Fruit fly (Drosophila melanogaster) whole organism, embryonic: ENCODE results near the gene CG7156.

Source experiments
- Atf6 ChIP-seq: fragments of 200-800 bp; sonication (Bioruptor generic); IDR thresholded peaks from 2 replicates; pipeline ENCODE4 v1.3.6; 2022; ENCODE audit warnings: missing biosample characterization, missing genetic modification characterization
- CG10431 ChIP-seq: fragments of 200-800 bp; sonication (Bioruptor generic); optimal IDR thresholded peaks from 3 replicates; lab custom pipeline; 2018; ENCODE audit warnings: missing biosample characterization, mild to moderate bottlenecking, missing genetic modification characterization
- CG10462 ChIP-seq: fragments of 200-800 bp; sonication (Bioruptor generic); optimal IDR thresholded peaks from 2 replicates; lab custom pipeline; 2016; ENCODE audit warnings: missing biosample characterization, missing genetic modification characterization
- CG11695 ChIP-seq: fragments of 200-800 bp; sonication (Bioruptor generic); IDR thresholded peaks from 3 replicates; pipeline ENCODE4 v1.3.6; 2022; ENCODE audit warnings: missing biosample characterization, missing genetic modification characterization
- CG12104 ChIP-seq: fragments of 200-800 bp; sonication (Bioruptor generic); optimal IDR thresholded peaks from 3 replicates; lab custom pipeline; 2016; ENCODE audit warnings: missing biosample characterization, missing genetic modification characterization
- CG12942 ChIP-seq: fragments of 200-800 bp; sonication (Bioruptor generic); optimal IDR thresholded peaks from 3 replicates; lab custom pipeline; 2016; ENCODE audit warnings: missing biosample characterization, missing genetic modification characterization
- CG14667 ChIP-seq: fragments of 200-800 bp; sonication (Bioruptor generic); IDR thresholded peaks from 2 replicates; pipeline ENCODE4 v1.3.6; 2022; ENCODE audit warnings: missing biosample characterization, missing genetic modification characterization
- CG15269 ChIP-seq: fragments of 200-800 bp; sonication (Bioruptor generic); optimal IDR thresholded peaks from 2 replicates; lab custom pipeline; 2018; ENCODE audit warnings: missing biosample characterization, mild to moderate bottlenecking, missing genetic modification characterization, moderate library complexity
- CG1602 ChIP-seq: fragments of 200-800 bp; sonication (Bioruptor generic); optimal IDR thresholded peaks from 3 replicates; lab custom pipeline; 2016; ENCODE audit warnings: missing biosample characterization, missing genetic modification characterization
- CG18619 ChIP-seq: fragments of 200-800 bp; sonication (Bioruptor generic); optimal IDR thresholded peaks from 3 replicates; lab custom pipeline; 2017; ENCODE audit warnings: missing biosample characterization, mild to moderate bottlenecking, missing genetic modification characterization
- CG2199 ChIP-seq: fragments of 200-800 bp; sonication (Bioruptor generic); IDR thresholded peaks from 3 replicates; pipeline ENCODE4 v1.3.6; 2022; ENCODE audit warnings: missing biosample characterization, missing genetic modification characterization
- CG3847 ChIP-seq: fragments of 200-800 bp; sonication (Bioruptor generic); IDR thresholded peaks from 2 replicates; pipeline ENCODE4 v1.3.6; 2022; ENCODE audit warnings: missing biosample characterization, missing genetic modification characterization
- CG4617 ChIP-seq: fragments of 200-800 bp; sonication (Bioruptor generic); optimal IDR thresholded peaks from 3 replicates; lab custom pipeline; 2016; ENCODE audit warnings: missing biosample characterization, missing genetic modification characterization, borderline replicate concordance
- CG4854 ChIP-seq: fragments of 200-800 bp; sonication (Bioruptor generic); optimal IDR thresholded peaks from 2 replicates; lab custom pipeline; 2016; ENCODE audit warnings: missing biosample characterization, missing genetic modification characterization, inconsistent platforms
- CG5953 ChIP-seq: fragments of 200-800 bp; sonication (Bioruptor generic); IDR thresholded peaks from 2 replicates; pipeline ENCODE4 v1.3.6; 2022; ENCODE audit warnings: missing biosample characterization, missing genetic modification characterization
- CG6683 ChIP-seq: fragments of 200-800 bp; sonication (Bioruptor generic); optimal IDR thresholded peaks from 2 replicates; lab custom pipeline; 2017; ENCODE audit warnings: missing biosample characterization, mild to moderate bottlenecking, missing genetic modification characterization, missing genetic modification reagents
- CG7357 ChIP-seq: fragments of 200-800 bp; sonication (Bioruptor generic); IDR thresholded peaks from 3 replicates; pipeline ENCODE4 v1.3.6; 2022; ENCODE audit warnings: missing biosample characterization, missing genetic modification characterization
- CG9215 ChIP-seq: fragments of 200-800 bp; sonication (Bioruptor generic); IDR thresholded peaks from 2 replicates; pipeline ENCODE4 v1.3.6; 2022; ENCODE audit warnings: missing biosample characterization, missing genetic modification characterization
- CTCF ChIP-seq: fragments of 200-800 bp; sonication (Bioruptor generic); optimal IDR thresholded peaks from 2 replicates; lab custom pipeline; 2017; ENCODE audit warnings: missing biosample characterization, mild to moderate bottlenecking, missing genetic modification characterization, moderate library complexity
- Gsc ChIP-seq: fragments of 200-800 bp; sonication (Bioruptor generic); IDR thresholded peaks from 2 replicates; pipeline ENCODE4 v1.3.6; 2022; ENCODE audit warnings: missing biosample characterization, missing genetic modification characterization
- MESR4 ChIP-seq: fragments of 200-800 bp; sonication (Bioruptor generic); optimal IDR thresholded peaks from 2 replicates; lab custom pipeline; 2018; ENCODE audit warnings: missing biosample characterization, mild to moderate bottlenecking, missing genetic modification characterization, moderate library complexity
- Max ChIP-seq: fragments of 200-800 bp; sonication (Bioruptor generic); optimal IDR thresholded peaks from 2 replicates; lab custom pipeline; 2016; ENCODE audit warnings: missing biosample characterization, mild to moderate bottlenecking, missing genetic modification characterization
- Mes4 ChIP-seq: fragments of 200-800 bp; sonication (Bioruptor generic); optimal IDR thresholded peaks from 2 replicates; lab custom pipeline; 2016; ENCODE audit warnings: missing biosample characterization, missing genetic modification characterization
- NC2α ChIP-seq: fragments of 200-800 bp; sonication (Bioruptor generic); optimal IDR thresholded peaks from 2 replicates; lab custom pipeline; 2016; ENCODE audit warnings: missing biosample characterization, missing genetic modification characterization
- Nf-YB ChIP-seq: fragments of 200-800 bp; sonication (Bioruptor generic); optimal IDR thresholded peaks from 3 replicates; lab custom pipeline; 2019; ENCODE audit warnings: missing biosample characterization, mild to moderate bottlenecking, missing genetic modification characterization, moderate library complexity
- Oaz ChIP-seq: fragments of 200-800 bp; sonication (Bioruptor generic); IDR thresholded peaks from 2 replicates; pipeline ENCODE4 v1.3.6; 2022; ENCODE audit warnings: missing biosample characterization, missing genetic modification characterization
- PHDP ChIP-seq: fragments of 200-800 bp; sonication (Bioruptor generic); optimal IDR thresholded peaks from 3 replicates; lab custom pipeline; 2018; ENCODE audit warnings: missing biosample characterization, mild to moderate bottlenecking, missing genetic modification characterization, moderate library complexity
- Pdp1 ChIP-seq, 2 experiments: fragments of 200-800 bp; sonication (Bioruptor generic); optimal IDR thresholded peaks; 3 replicates each; lab custom pipeline; 2016; ENCODE audit warnings: missing biosample characterization in 2 of 2, missing genetic modification characterization in 2 of 2, mild to moderate bottlenecking in 1 of 2, moderate library complexity in 1 of 2
- Six4 ChIP-seq: fragments of 200-800 bp; sonication (Bioruptor generic); optimal IDR thresholded peaks from 2 replicates; lab custom pipeline; 2016; ENCODE audit warnings: missing biosample characterization, missing genetic modification characterization
- TFAM ChIP-seq: fragments of 200-800 bp; sonication (Bioruptor generic); optimal IDR thresholded peaks from 2 replicates; lab custom pipeline; 2017; ENCODE audit warnings: missing biosample characterization, missing genetic modification characterization, inconsistent platforms
- Tbp ChIP-seq: fragments of >200 bp; optimal IDR thresholded peaks from 2 replicates; lab custom pipeline; 2018; ENCODE audit warnings: missing biosample characterization, missing genetic modification characterization
- YL-1 ChIP-seq: fragments of 200-800 bp; sonication (Bioruptor generic); optimal IDR thresholded peaks from 3 replicates; lab custom pipeline; 2017; ENCODE audit warnings: missing biosample characterization, mild to moderate bottlenecking, missing genetic modification characterization
- ac ChIP-seq: fragments of 200-800 bp; sonication (Bioruptor generic); optimal IDR thresholded peaks from 3 replicates; lab custom pipeline; 2017; ENCODE audit warnings: missing biosample characterization, mild to moderate bottlenecking, missing genetic modification characterization
- amos ChIP-seq: fragments of 200-800 bp; sonication (Bioruptor generic); IDR thresholded peaks from 2 replicates; pipeline ENCODE4 v1.3.6; 2022; ENCODE audit warnings: missing biosample characterization, missing genetic modification characterization; ENCODE audit not compliant: partially characterized antibody
- ara ChIP-seq: fragments of 200-800 bp; sonication (Bioruptor generic); IDR thresholded peaks from 2 replicates; pipeline ENCODE4 v1.3.6; 2022; ENCODE audit warnings: missing biosample characterization, missing genetic modification characterization
- bigmax ChIP-seq: fragments of 200-800 bp; sonication (Bioruptor generic); optimal IDR thresholded peaks from 2 replicates; lab custom pipeline; 2018; ENCODE audit warnings: missing biosample characterization, mild to moderate bottlenecking, missing genetic modification characterization
- ci ChIP-seq: fragments of 200-800 bp; sonication (Bioruptor generic); IDR thresholded peaks from 3 replicates; pipeline ENCODE4 v1.3.6; 2022; ENCODE audit warnings: missing biosample characterization, missing genetic modification characterization
- crc ChIP-seq: fragments of 200-800 bp; sonication (Bioruptor generic); optimal IDR thresholded peaks from 2 replicates; lab custom pipeline; 2016; ENCODE audit warnings: missing biosample characterization, missing genetic modification characterization
- croc ChIP-seq: fragments of 200-800 bp; sonication (Bioruptor generic); conservative IDR thresholded peaks from 3 replicates; pipeline ENCODE4 v1.3.6; 2022; ENCODE audit warnings: missing biosample characterization, missing genetic modification characterization
- cwo ChIP-seq: fragments of 200-800 bp; sonication (Bioruptor generic); optimal IDR thresholded peaks from 3 replicates; lab custom pipeline; 2017; ENCODE audit warnings: missing biosample characterization, missing genetic modification characterization, mild to moderate bottlenecking, moderate library complexity, missing genetic modification reagents
- hb ChIP-seq: fragments of 200-800 bp; sonication (Bioruptor generic); IDR thresholded peaks from 3 replicates; pipeline ENCODE4 v1.3.6; 2022; ENCODE audit warnings: missing biosample characterization, missing genetic modification characterization; ENCODE audit not compliant: partially characterized antibody
- ind ChIP-seq: fragments of 200-800 bp; sonication (Bioruptor generic); optimal IDR thresholded peaks from 3 replicates; lab custom pipeline; 2016; ENCODE audit warnings: missing biosample characterization, missing genetic modification characterization
- lab ChIP-seq: fragments of 200-800 bp; sonication (Bioruptor generic); optimal IDR thresholded peaks from 3 replicates; lab custom pipeline; 2017; ENCODE audit warnings: missing biosample characterization, missing genetic modification characterization, mild to moderate bottlenecking, moderate library complexity, missing genetic modification reagents
- mirr ChIP-seq: fragments of 200-800 bp; sonication (Bioruptor generic); optimal IDR thresholded peaks from 3 replicates; lab custom pipeline; 2018; ENCODE audit warnings: missing biosample characterization, mild to moderate bottlenecking, missing genetic modification characterization
- nom ChIP-seq: fragments of 200-800 bp; sonication (Bioruptor generic); optimal IDR thresholded peaks from 2 replicates; lab custom pipeline; 2017; ENCODE audit warnings: missing biosample characterization, missing genetic modification characterization, mild to moderate bottlenecking, moderate library complexity, missing genetic modification reagents
- org-1 ChIP-seq: fragments of 200-800 bp; sonication (Bioruptor generic); optimal IDR thresholded peaks from 2 replicates; lab custom pipeline; 2017; ENCODE audit warnings: missing biosample characterization, missing genetic modification characterization
- pb ChIP-seq: fragments of 200-800 bp; sonication (Bioruptor generic); optimal IDR thresholded peaks from 3 replicates; lab custom pipeline; 2016; ENCODE audit warnings: missing biosample characterization, missing genetic modification characterization
- sens ChIP-seq: fragments of 200-800 bp; sonication (Bioruptor generic); peaks from one replicate; lab custom pipeline; 2016; ENCODE audit warnings: missing biosample characterization, missing genetic modification characterization
- tna ChIP-seq: fragments of 200-800 bp; sonication (Bioruptor generic); IDR thresholded peaks from 2 replicates; pipeline ENCODE4 v1.3.6; 2022; ENCODE audit warnings: missing biosample characterization, missing genetic modification characterization; ENCODE audit not compliant: partially characterized antibody
- toy ChIP-seq: fragments of 200-800 bp; sonication (Bioruptor generic); IDR thresholded peaks from 2 replicates; pipeline ENCODE4 v1.3.6; 2022; ENCODE audit warnings: missing biosample characterization, missing genetic modification characterization
- twi ChIP-seq: fragments of 200-800 bp; optimal IDR thresholded peaks from 2 replicates; lab custom pipeline; 2019; ENCODE audit warnings: missing biosample characterization, mild to moderate bottlenecking, missing genetic modification characterization, moderate library complexity

Gene CG7156

DNA sequence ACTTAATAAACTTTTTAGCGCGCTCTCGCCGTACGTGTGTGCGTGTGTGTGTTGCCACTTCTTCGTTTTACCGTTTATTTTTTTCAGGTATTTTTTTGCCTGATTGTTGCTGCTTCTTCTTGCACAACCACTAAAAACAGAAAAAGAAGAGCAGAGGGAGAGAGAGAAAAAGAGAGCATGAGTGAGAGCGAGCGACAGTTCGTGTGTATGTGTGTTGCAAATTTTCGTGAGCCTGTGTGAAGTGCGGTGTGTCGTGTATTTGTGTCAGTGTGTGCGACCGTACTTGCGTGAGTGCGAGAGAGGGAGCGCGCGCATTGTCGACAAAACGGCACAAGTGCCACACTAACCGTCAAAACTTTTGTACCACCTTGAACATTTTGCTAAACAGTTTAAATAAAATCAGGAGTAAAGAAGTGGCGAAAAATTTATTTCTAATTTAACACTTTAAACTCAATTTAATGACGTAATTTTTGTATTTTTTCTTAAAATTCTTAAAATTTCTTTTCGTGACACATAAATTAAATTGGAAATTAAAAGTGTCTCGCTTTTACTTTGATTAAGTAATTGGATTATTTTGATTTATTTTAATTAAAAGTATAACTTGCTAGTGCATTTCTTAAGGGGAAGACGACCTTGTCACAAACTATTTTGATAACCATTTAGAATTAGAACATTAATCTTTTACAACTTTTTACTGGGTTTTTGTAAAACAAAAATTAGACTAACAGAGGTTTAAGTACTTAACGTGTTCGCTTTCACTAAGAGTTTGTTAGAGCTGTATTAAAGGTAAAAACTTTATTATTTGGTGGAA is 44.8 kb downstream of the CG7156 start (continued):
- TF ChIP-seq CG18619 (GFP tag; lab: Kevin White, UChicago) (peak; percentile 75), NC2α (GFP tag; lab: Kevin White, UChicago) (no peak), YL-1 (peak; percentile 31), CG10431 (GFP tag; lab: Kevin White, UChicago) (no peak), ara (GFP tag; lab: Robert Waterston, UW) (no peak), amos (GFP tag; lab: Robert Waterston, UW) (no peak), CG6683 (no peak), tna (GFP tag; lab: Robert Waterston, UW) (no peak), MESR4 (GFP tag; lab: Kevin White, UChicago) (peak; percentile 40), ac (GFP tag; lab: Kevin White, UChicago) (no peak), croc (GFP tag; lab: Robert Waterston, UW) (no peak), CG7357 (GFP tag; lab: Robert Waterston, UW) (0 out of 3 replicates have a peak, but pooled peaks have one; percentile 14), CG10462 (GFP tag; lab: Kevin White, UChicago) (peak; percentile 4), toy (GFP tag; lab: Robert Waterston, UW) (no peak), CG4854 (GFP tag; lab: Kevin White, UChicago) (no peak), lab (GFP tag; lab: Kevin White, UChicago) (peak; percentile 48), CG14667 (GFP tag; lab: Robert Waterston, UW) (no peak), Gsc (no peak), mirr (GFP tag; lab: Kevin White, UChicago) (no peak), CG3847 (no peak), pb (no peak), Mes4 (no peak), CG4617 (GFP tag; lab: Kevin White, UChicago) (no peak), sens (peak; percentile 93), CG5953 (GFP tag; lab: Robert Waterston, UW) (no peak), CG9215 (GFP tag; lab: Robert Waterston, UW) (no peak), twi (tag; lab: Kevin White, UChicago) (no peak), CG15269 (tag; lab: Kevin White, UChicago) (peak; percentile 75), Max (peak; percentile 8), nom (peak; percentile 97), CTCF (GFP tag; lab: Kevin White, UChicago) (no peak), org-1 (GFP tag; lab: Kevin White, UChicago) (peak; percentile 31), CG12104 (peak; percentile 59), CG1602 (peak; percentile 33), Pdp1 (GFP tag; optimal IDR thresholded peaks at IDR 0.05; lab: Kevin White, UChicago) (peak; percentile 28 to 88), CG12942 (GFP tag; lab: Kevin White, UChicago) (peak; percentile 15), CG2199 (GFP tag; lab: Robert Waterston, UW) (no peak), ind (GFP tag; lab: Kevin White, UChicago) (peak; percentile 51), crc (GFP tag; lab: Kevin White, UChicago) (no peak), CG11695 (no peak), cwo (GFP tag; lab: Kevin White, UChicago) (peak; percentile 51), PHDP (tag; lab: Kevin White, UChicago) (peak; percentile 58), Nf-YB (GFP tag; lab: Kevin White, UChicago) (peak; percentile 31), Atf6 (GFP tag; lab: Robert Waterston, UW) (no peak), Six4 (GFP tag; lab: Kevin White, UChicago) (peak; percentile 19), ci (GFP tag; lab: Robert Waterston, UW) (no peak), Tbp (GFP tag; lab: Kevin White, UChicago) (no peak), hb (no peak), TFAM (GFP tag; lab: Kevin White, UChicago) (no peak), Oaz (no peak), bigmax (no peak)
